Fruit fly (Drosophila melanogaster) whole organism, pupa: ENCODE measurements around the gene CG3919.

Experiments
- CG10348 ChIP-seq: fragments of 200-800 bp; sonication (Bioruptor generic); IDR thresholded peaks from 2 replicates; pipeline ENCODE4 v1.3.6; 2022; ENCODE audit warnings: missing biosample characterization, missing genetic modification characterization
- CG12605 ChIP-seq: fragments of 200-800 bp; sonication (Bioruptor generic); IDR thresholded peaks from 2 replicates; pipeline ENCODE4 v1.3.6; 2022; ENCODE audit warnings: missing biosample characterization, missing genetic modification characterization
- CG13204 ChIP-seq: fragments of 200-800 bp; sonication (Bioruptor generic); optimal IDR thresholded peaks from 2 replicates; lab custom pipeline; 2018; ENCODE audit warnings: missing biosample characterization, mild to moderate bottlenecking, missing genetic modification characterization, moderate library complexity
- CG14655 ChIP-seq: fragments of 200-800 bp; sonication (Bioruptor generic); optimal IDR thresholded peaks from 3 replicates; lab custom pipeline; 2017; ENCODE audit warnings: mild to moderate bottlenecking, missing biosample characterization, missing genetic modification reagents, missing genetic modification characterization
- CG15710 ChIP-seq: fragments of 200-800 bp; sonication (Bioruptor generic); optimal IDR thresholded peaks from 2 replicates; lab custom pipeline; 2018; ENCODE audit warnings: missing biosample characterization, mild to moderate bottlenecking, missing genetic modification characterization, moderate library complexity
- CG17806 ChIP-seq: fragments of 200-800 bp; sonication (Bioruptor generic); optimal IDR thresholded peaks from 2 replicates; lab custom pipeline; 2018; ENCODE audit warnings: missing biosample characterization, mild to moderate bottlenecking, missing genetic modification characterization, moderate library complexity
- CG32121 ChIP-seq: fragments of 200-800 bp; sonication (Bioruptor generic); IDR thresholded peaks from 2 replicates; pipeline ENCODE4 v1.3.6; 2022; ENCODE audit warnings: missing biosample characterization, missing genetic modification characterization
- CG34367 ChIP-seq: fragments of 200-800 bp; sonication (Bioruptor generic); optimal IDR thresholded peaks from 2 replicates; lab custom pipeline; 2018; ENCODE audit warnings: missing biosample characterization, mild to moderate bottlenecking, missing genetic modification characterization
- CG4496 ChIP-seq: fragments of 200-800 bp; sonication (Bioruptor generic); IDR thresholded peaks from 3 replicates; pipeline ENCODE4 v1.3.6; 2022; ENCODE audit warnings: missing biosample characterization, missing genetic modification characterization
- CG8159 ChIP-seq: fragments of 200-800 bp; sonication (Bioruptor generic); optimal IDR thresholded peaks from 3 replicates; lab custom pipeline; 2018; ENCODE audit warnings: missing biosample characterization, mild to moderate bottlenecking, missing genetic modification characterization, moderate library complexity
- CG8301 ChIP-seq: fragments of 200-800 bp; sonication (Bioruptor generic); optimal IDR thresholded peaks from 2 replicates; lab custom pipeline; 2018; ENCODE audit warnings: missing biosample characterization, mild to moderate bottlenecking, missing genetic modification characterization
- CG9948 ChIP-seq: fragments of 200-800 bp; sonication (Bioruptor generic); optimal IDR thresholded peaks from 2 replicates; lab custom pipeline; 2018; ENCODE audit warnings: missing biosample characterization, mild to moderate bottlenecking, missing genetic modification characterization, moderate library complexity
- D1 ChIP-seq: fragments of 200-800 bp; sonication (Bioruptor generic); optimal IDR thresholded peaks from 2 replicates; lab custom pipeline; 2018; ENCODE audit warnings: missing biosample characterization, mild to moderate bottlenecking, missing genetic modification characterization, moderate library complexity
- EcR ChIP-seq: fragments of 200-800 bp; sonication (Bioruptor generic); optimal IDR thresholded peaks from 3 replicates; lab custom pipeline; 2019; ENCODE audit warnings: missing biosample characterization, missing genetic modification characterization, mild to moderate bottlenecking, moderate library complexity, missing genetic modification reagents
- Ets98B ChIP-seq: fragments of 200-800 bp; sonication (Bioruptor generic); IDR thresholded peaks from 2 replicates; pipeline ENCODE4 v1.3.6; 2022; ENCODE audit warnings: missing biosample characterization, missing genetic modification characterization
- Pif1A ChIP-seq: fragments of 200-800 bp; sonication (Bioruptor generic); optimal IDR thresholded peaks from 3 replicates; lab custom pipeline; 2016; ENCODE audit warnings: missing biosample characterization, missing genetic modification characterization
- Pif1B ChIP-seq: fragments of 200-800 bp; sonication (Bioruptor generic); optimal IDR thresholded peaks from 3 replicates; lab custom pipeline; 2016; ENCODE audit warnings: missing biosample characterization, missing genetic modification characterization
- Snoo ChIP-seq: fragments of 200-800 bp; sonication (Bioruptor generic); optimal IDR thresholded peaks from 3 replicates; lab custom pipeline; 2017; ENCODE audit warnings: missing biosample characterization, mild to moderate bottlenecking, missing genetic modification characterization, inconsistent platforms
- fd96Ca ChIP-seq: fragments of 200-800 bp; sonication (Bioruptor generic); IDR thresholded peaks from 3 replicates; pipeline ENCODE4 v1.3.6; 2022; ENCODE audit warnings: missing biosample characterization, missing genetic modification characterization
- gl ChIP-seq: fragments of 200-800 bp; sonication (Bioruptor generic); optimal IDR thresholded peaks from 2 replicates; lab custom pipeline; 2018; ENCODE audit warnings: missing biosample characterization, mild to moderate bottlenecking, missing genetic modification characterization
- rn ChIP-seq: fragments of 200-800 bp; sonication (Bioruptor generic); IDR thresholded peaks from 2 replicates; pipeline ENCODE4 v1.3.6; 2022; ENCODE audit warnings: missing biosample characterization, missing genetic modification characterization

CG3919 gene

DNA sequence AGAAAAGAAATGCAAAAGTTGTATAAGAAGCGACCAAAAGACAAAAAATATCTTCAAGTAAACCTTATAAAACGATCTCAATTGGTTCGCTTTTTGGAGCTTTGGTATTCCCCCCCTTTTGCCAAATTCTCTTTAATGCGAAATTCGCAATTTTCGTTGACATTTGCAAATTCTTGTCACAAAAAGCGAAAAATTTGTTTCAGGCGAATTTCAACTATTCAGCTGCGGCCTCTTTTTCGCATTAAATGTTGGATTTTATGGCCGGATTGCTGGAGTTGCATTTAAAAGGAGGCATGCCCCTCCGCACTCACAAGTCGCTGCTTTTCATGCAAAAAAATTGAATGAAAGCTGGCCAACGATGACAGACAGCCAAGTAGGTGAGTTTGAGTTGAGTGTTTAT, 14.7 kb downstream of the CG3919 start:
- TF ChIP-seq Ets98B (GFP tag; lab: Robert Waterston, UW) (no peak), fd96Ca (GFP tag; lab: Robert Waterston, UW) (no peak), CG12605 (GFP tag; lab: Robert Waterston, UW) (no peak), CG13204 (GFP tag; lab: Kevin White, UChicago) (no peak), gl (tag; lab: Kevin White, UChicago) (no peak), CG17806 (no peak), CG14655 (no peak), CG15710 (tag; lab: Kevin White, UChicago) (no peak), Snoo (no peak), Pif1B (GFP tag; lab: Kevin White, UChicago) (no peak), Pif1A (GFP tag; lab: Kevin White, UChicago) (no peak), CG4496 (GFP tag; lab: Robert Waterston, UW) (no peak), CG9948 (no peak), CG8301 (tag; lab: Kevin White, UChicago) (no peak), D1 (no peak), rn (GFP tag; lab: Robert Waterston, UW) (no peak), CG32121 (no peak), CG34367 (tag; lab: Kevin White, UChicago) (no peak), EcR (GFP tag; lab: Kevin White, UChicago) (no peak), CG10348 (no peak)

DNA sequence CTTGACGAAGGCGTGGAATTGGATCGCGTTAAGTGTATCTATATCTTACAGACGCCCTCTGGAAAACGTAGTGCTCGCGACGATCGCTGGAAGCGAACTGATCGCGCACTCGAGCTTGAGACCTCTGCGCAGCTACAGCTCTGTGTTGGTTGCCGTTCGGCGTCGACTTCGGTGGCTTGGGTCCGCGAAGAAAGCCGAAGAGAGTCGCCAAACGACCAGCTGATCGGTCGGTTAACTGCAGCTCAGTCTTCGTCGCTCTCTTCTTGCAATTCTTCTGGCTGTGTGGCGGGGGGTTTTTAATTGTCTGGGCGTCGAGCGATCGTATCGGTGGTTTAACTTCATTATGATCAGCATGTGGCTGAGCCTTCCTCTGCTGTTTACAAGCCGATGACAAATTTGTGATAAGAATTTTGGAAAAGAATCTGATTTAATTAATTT, 16.9 kb downstream of the CG3919 start:
- TF ChIP-seq CG10348 (no peak), gl (tag; lab: Kevin White, UChicago) (peak; percentile 46), CG17806 (peak; percentile 48), D1 (peak; percentile 3), CG13204 (GFP tag; lab: Kevin White, UChicago) (peak; percentile 88), EcR (GFP tag; lab: Kevin White, UChicago) (peak; percentile 88), CG32121 (peak; percentile 55; the same call in 1 of the 2 replicates), CG34367 (tag; lab: Kevin White, UChicago) (peak; percentile 51), CG12605 (GFP tag; lab: Robert Waterston, UW) (no peak; the same call in none of the 2 replicates), CG8159 (tag; lab: Kevin White, UChicago) (peak; percentile 54), rn (GFP tag; lab: Robert Waterston, UW) (no peak), CG4496 (GFP tag; lab: Robert Waterston, UW) (peak; percentile 86), Snoo (peak; percentile 61), Ets98B (GFP tag; lab: Robert Waterston, UW) (no peak), CG14655 (peak; percentile 18), CG8301 (tag; lab: Kevin White, UChicago) (peak; percentile 24), CG9948 (no peak), Pif1B (GFP tag; lab: Kevin White, UChicago) (peak; percentile 78), CG15710 (tag; lab: Kevin White, UChicago) (peak; percentile 53), Pif1A (GFP tag; lab: Kevin White, UChicago) (peak; percentile 62), fd96Ca (GFP tag; lab: Robert Waterston, UW) (no peak)

DNA sequence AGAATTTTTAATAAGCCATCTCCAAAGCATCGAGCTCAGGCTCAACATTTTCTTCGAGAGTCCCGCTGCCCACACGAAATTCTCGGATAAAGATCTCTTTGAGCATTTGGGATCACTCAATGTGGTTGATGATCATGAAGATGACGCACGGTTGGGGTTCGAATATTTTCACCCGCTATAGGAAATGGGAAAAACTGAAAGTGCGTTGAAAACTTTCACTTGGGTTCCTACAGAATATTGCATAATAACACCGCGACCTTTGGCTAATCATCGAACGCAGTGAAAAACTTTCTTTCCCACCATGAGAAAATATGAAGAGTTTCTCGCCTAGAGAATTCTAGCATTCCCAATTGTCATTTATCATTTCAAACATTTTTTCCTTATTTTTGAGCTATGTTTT, 18.5 kb downstream of the CG3919 start:
- no peak for TF ChIP-seq fd96Ca (GFP tag; lab: Robert Waterston, UW)
- TF ChIP-seq Ets98B (GFP tag; lab: Robert Waterston, UW) = no peak
- TF ChIP-seq CG34367 (tag; lab: Kevin White, UChicago) = no peak
- TF ChIP-seq EcR (GFP tag; lab: Kevin White, UChicago) = no peak
- no peak for TF ChIP-seq CG17806
- no peak for TF ChIP-seq Pif1B (GFP tag; lab: Kevin White, UChicago)
- TF ChIP-seq gl (tag; lab: Kevin White, UChicago) = no peak
- no peak for TF ChIP-seq CG12605 (GFP tag; lab: Robert Waterston, UW)
- no peak for TF ChIP-seq CG8159 (tag; lab: Kevin White, UChicago)
- no peak for TF ChIP-seq Snoo
- no peak for TF ChIP-seq CG13204 (GFP tag; lab: Kevin White, UChicago)
- TF ChIP-seq CG4496 (GFP tag; lab: Robert Waterston, UW) = no peak
- no peak for TF ChIP-seq CG14655
- TF ChIP-seq CG15710 (tag; lab: Kevin White, UChicago) = no peak

DNA sequence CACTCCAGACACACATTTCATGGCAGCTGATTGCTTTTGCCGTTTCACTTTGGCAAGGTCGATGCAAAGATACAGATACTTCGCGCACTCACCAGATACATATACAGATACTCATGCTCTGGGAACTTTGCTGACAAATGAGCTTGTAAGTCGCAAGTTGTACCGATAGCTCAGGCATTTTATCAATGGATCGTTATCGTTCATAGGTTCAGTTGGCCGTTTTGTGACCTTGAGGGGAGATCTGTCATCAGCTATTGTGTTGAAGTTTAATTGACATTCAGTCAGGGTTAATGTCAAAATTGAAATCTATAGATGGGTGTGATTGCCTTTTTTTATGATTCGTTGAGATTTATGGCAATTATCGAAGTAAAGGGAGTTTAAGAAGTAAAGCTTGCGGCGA, 21.8 kb downstream of the CG3919 start:
- TF ChIP-seq EcR (GFP tag; lab: Kevin White, UChicago) (peak; percentile 18), CG32121 (no peak)
- TF ChIP-seq, all 21 proteins: peak for 1

DNA sequence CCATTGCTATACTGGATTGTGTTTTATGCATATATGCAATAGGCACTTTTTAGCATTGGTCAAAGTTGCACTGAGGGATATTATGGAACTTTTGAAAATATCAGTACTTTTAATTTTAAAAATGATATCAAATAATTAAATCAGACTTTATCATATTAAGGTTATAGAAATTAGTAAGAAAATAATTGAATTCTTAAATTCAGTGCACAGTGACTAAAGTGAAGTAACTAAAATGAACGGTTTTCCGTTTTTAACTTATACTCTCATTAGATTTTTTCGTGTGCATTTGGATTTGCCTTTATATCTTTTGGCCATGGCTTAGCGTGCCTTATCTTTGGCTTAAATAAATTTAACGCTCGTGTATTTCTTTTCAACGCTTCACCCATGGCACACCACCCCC, 30.2 kb downstream of the CG3919 start:
- TF ChIP-seq CG15710 (tag; lab: Kevin White, UChicago) = no peak
- TF ChIP-seq CG8301 (tag; lab: Kevin White, UChicago) = peak; percentile 75
- no peak for TF ChIP-seq Ets98B (GFP tag; lab: Robert Waterston, UW)
- no peak for TF ChIP-seq CG34367 (tag; lab: Kevin White, UChicago)
- no peak for TF ChIP-seq CG13204 (GFP tag; lab: Kevin White, UChicago)
- TF ChIP-seq gl (tag; lab: Kevin White, UChicago) = no peak
- peak; percentile 19 for TF ChIP-seq CG17806
- no peak for TF ChIP-seq CG4496 (GFP tag; lab: Robert Waterston, UW)
- no peak for TF ChIP-seq CG12605 (GFP tag; lab: Robert Waterston, UW)
- TF ChIP-seq CG8159 (tag; lab: Kevin White, UChicago) = no peak
- no peak for TF ChIP-seq Pif1A (GFP tag; lab: Kevin White, UChicago)
- no peak for TF ChIP-seq fd96Ca (GFP tag; lab: Robert Waterston, UW)
- TF ChIP-seq CG10348 = no peak
- no peak for TF ChIP-seq rn (GFP tag; lab: Robert Waterston, UW)
- TF ChIP-seq Pif1B (GFP tag; lab: Kevin White, UChicago) = no peak
- no peak for TF ChIP-seq CG32121
- TF ChIP-seq Snoo = no peak
- peak; percentile 77 for TF ChIP-seq CG14655
- no peak for TF ChIP-seq D1
- no peak for TF ChIP-seq EcR (GFP tag; lab: Kevin White, UChicago)
- peak; percentile 50 for TF ChIP-seq CG9948

DNA sequence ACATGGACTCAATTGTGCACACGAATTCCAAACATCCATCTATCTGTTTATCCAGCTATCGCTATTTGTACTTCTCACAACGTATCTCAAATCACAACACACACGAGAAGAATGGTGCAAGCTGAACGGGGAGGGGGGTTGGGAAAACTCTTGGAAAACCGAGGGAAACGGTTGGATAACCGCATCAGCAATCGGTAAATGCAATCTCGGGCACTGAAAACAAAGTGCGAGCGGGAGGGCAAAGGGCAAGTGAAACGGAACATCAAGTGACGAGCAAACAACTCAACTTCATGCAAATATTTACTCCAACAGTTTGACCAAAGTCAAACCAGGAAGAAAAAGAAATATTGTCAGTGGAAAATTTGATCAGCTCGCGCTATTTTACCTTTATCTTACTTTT, 36.4 kb downstream of the CG3919 start:
- no peak for TF ChIP-seq CG32121
- TF ChIP-seq CG14655 = no peak
- no peak for TF ChIP-seq CG9948
- no peak for TF ChIP-seq CG17806
- no peak for TF ChIP-seq Pif1A (GFP tag; lab: Kevin White, UChicago)
- no peak for TF ChIP-seq CG13204 (GFP tag; lab: Kevin White, UChicago)
- no peak for TF ChIP-seq CG4496 (GFP tag; lab: Robert Waterston, UW)
- no peak for TF ChIP-seq CG8301 (tag; lab: Kevin White, UChicago)
- no peak for TF ChIP-seq D1
- TF ChIP-seq fd96Ca (GFP tag; lab: Robert Waterston, UW) = no peak
- TF ChIP-seq CG15710 (tag; lab: Kevin White, UChicago) = no peak
- TF ChIP-seq CG12605 (GFP tag; lab: Robert Waterston, UW) = no peak
- no peak for TF ChIP-seq EcR (GFP tag; lab: Kevin White, UChicago)
- TF ChIP-seq CG34367 (tag; lab: Kevin White, UChicago) = no peak
- no peak for TF ChIP-seq Ets98B (GFP tag; lab: Robert Waterston, UW)
- no peak for TF ChIP-seq CG10348
- no peak for TF ChIP-seq gl (tag; lab: Kevin White, UChicago)
- TF ChIP-seq Pif1B (GFP tag; lab: Kevin White, UChicago) = no peak
- TF ChIP-seq CG8159 (tag; lab: Kevin White, UChicago) = no peak
